Fruit fly (Drosophila melanogaster): Measurements from ENCODE around the gene CG4995.

- TF ChIP-seq CG31365 (tag; optimal IDR thresholded peaks at IDR 0.05) (peak; percentile 98), CG4360 (GFP tag; IDR thresholded peaks at IDR 0.05) (no peak)
Measured at dm6 chr2L:10298306-10298705, 24.0 kb upstream of the CG4995 start.
